Worm (Caenorhabditis elegans): Measurements from ENCODE around the gene otpl-4.

otpl-4 gene

ce11 chrV:8548989-8549388, 11.9 kb downstream of the otpl-4 start, which contains the start of gene stdh-4:
stdh-4 (plus strand) TSS chrV:8549289.
- TF ChIP-seq eyg-1 (tag; optimal IDR thresholded peaks at IDR 0.05) (no peak), pha-4 (tag; optimal IDR thresholded peaks at IDR 0.05) (no peak), hlh-13 (GFP tag; optimal IDR thresholded peaks at IDR 0.05) (no peak), unc-55 (GFP tag; optimal IDR thresholded peaks at IDR 0.05) (no peak)

- TF ChIP-seq F13H6.1 (tag; optimal IDR thresholded peaks at IDR 0.05) (no peak), elt-4 (tag; optimal IDR thresholded peaks at IDR 0.05) (no peak), hlh-8 (tag; optimal IDR thresholded peaks at IDR 0.05) (no peak), ceh-30 (tag; optimal IDR thresholded peaks at IDR 0.05) (no peak), pax-1 (tag; optimal IDR thresholded peaks at IDR 0.05) (no peak), fkh-10 (GFP tag; optimal IDR thresholded peaks at IDR 0.05) (no peak), hlh-15 (tag; optimal IDR thresholded peaks at IDR 0.05) (no peak), unc-86 (tag; optimal IDR thresholded peaks at IDR 0.05) (no peak), gmeb-2 (tag; optimal IDR thresholded peaks at IDR 0.05) (no peak), ceh-48 (tag; optimal IDR thresholded peaks at IDR 0.05) (no peak), ceh-45 (GFP tag; IDR thresholded peaks at IDR 0.05) (no peak), fax-1 (tag; optimal IDR thresholded peaks at IDR 0.05) (no peak), madf-2 (tag; optimal IDR thresholded peaks at IDR 0.05) (no peak), ahr-1 (tag; optimal IDR thresholded peaks at IDR 0.05) (no peak), ets-4 (tag; optimal IDR thresholded peaks at IDR 0.05) (no peak), fkh-6 (tag; optimal IDR thresholded peaks at IDR 0.05) (no peak), pag-3 (tag; optimal IDR thresholded peaks at IDR 0.05; ENCODE audit: borderline replicate concordance) (no peak), K09A11.1 (tag; optimal IDR thresholded peaks at IDR 0.05; ENCODE audit: insufficient read depth) (no peak)
Observed at ce11 chrV:8552460-8552859, 15.3 kb downstream of the otpl-4 start, which contains the start of gene acr-15. acr-15 (plus strand) TSS chrV:8552695.

ce11 chrV:8555955-8556354, 18.8 kb downstream of the otpl-4 start:
- peak; percentile 24 for TF ChIP-seq unc-42 (tag; optimal IDR thresholded peaks at IDR 0.05)
- TF ChIP-seq C08G9.2 (tag; optimal IDR thresholded peaks at IDR 0.05), result no peak
- no peak for TF ChIP-seq F13H6.1 (tag; optimal IDR thresholded peaks at IDR 0.05)

- TF ChIP-seq ceh-34 (tag; optimal IDR thresholded peaks at IDR 0.05) (no peak), hlh-30 (tag; optimal IDR thresholded peaks at IDR 0.05; ENCODE audit: insufficient read depth) (no peak), ceh-24 (tag; optimal IDR thresholded peaks at IDR 0.05) (no peak), ttx-3 (tag; optimal IDR thresholded peaks at IDR 0.05) (no peak), sox-4 (tag; optimal IDR thresholded peaks at IDR 0.05) (no peak), hlh-15 (tag; optimal IDR thresholded peaks at IDR 0.05) (no peak), hlh-13 (GFP tag; optimal IDR thresholded peaks at IDR 0.05) (no peak), sdc-2 (tag; optimal IDR thresholded peaks at IDR 0.05) (no peak), ets-4 (tag; optimal IDR thresholded peaks at IDR 0.05) (no peak), ceh-31 (tag; optimal IDR thresholded peaks at IDR 0.05) (no peak)
Observed at ce11 chrV:8560916-8561315, 23.8 kb downstream of the otpl-4 start, which contains the start of gene acr-16. acr-16 (plus strand) TSS chrV:8561216.

ce11 chrV:8565075-8565474, 27.9 kb downstream of the otpl-4 start, which contains the start of gene F25G6.8:
F25G6.8 (minus strand) TSS chrV:8565175.
- TF ChIP-seq ceh-6 (GFP tag; optimal IDR thresholded peaks at IDR 0.05) (no peak), npax-4 (tag; optimal IDR thresholded peaks at IDR 0.05) (no peak), syd-9 (tag; optimal IDR thresholded peaks at IDR 0.05) (no peak), pqm-1 (tag; optimal IDR thresholded peaks at IDR 0.05) (no peak), ets-4 (tag; optimal IDR thresholded peaks at IDR 0.05) (no peak), madf-2 (tag; optimal IDR thresholded peaks at IDR 0.05) (no peak), hlh-6 (tag; optimal IDR thresholded peaks at IDR 0.05) (no peak), rnt-1 (tag; optimal IDR thresholded peaks at IDR 0.05) (no peak), Y22D7AL.16 (tag; optimal IDR thresholded peaks at IDR 0.05) (no peak), ceh-2 (tag; optimal IDR thresholded peaks at IDR 0.05) (no peak), ama-1 (optimal IDR thresholded peaks at IDR 0.05) (no peak), hlh-8 (tag; optimal IDR thresholded peaks at IDR 0.05) (no peak), ceh-19 (GFP tag; optimal IDR thresholded peaks at IDR 0.05) (no peak), pha-2 (tag; optimal IDR thresholded peaks at IDR 0.05) (no peak), lin-11 (tag; optimal IDR thresholded peaks at IDR 0.05) (no peak), ttx-3 (tag; optimal IDR thresholded peaks at IDR 0.05) (no peak), ceh-14 (tag; optimal IDR thresholded peaks at IDR 0.05) (no peak)

Data from whole organism, late embryonic.